Worm (Caenorhabditis elegans) whole organism, mixed stage, embryonic: ENCODE data around the gene srg-67.

Experiments used
- blmp-1 ChIP-seq: fragments of 150-350 bp; optimal IDR thresholded peaks from 2 replicates; lab custom pipeline; 2014; ENCODE audit warnings: missing biosample characterization, missing genetic modification characterization
- drap-1 ChIP-seq: fragments of 200-800 bp; sonication (Bioruptor generic); optimal IDR thresholded peaks from 3 replicates; lab custom pipeline; 2018; ENCODE audit warnings: mild to moderate bottlenecking, missing genetic modification characterization, missing compliant biosample characterization
- mab-5 ChIP-seq: fragments of 150-350 bp; optimal IDR thresholded peaks from 2 replicates; lab custom pipeline; 2014; ENCODE audit warnings: missing biosample characterization, missing genetic modification characterization
- nhr-12 ChIP-seq: fragments of 150-350 bp; optimal IDR thresholded peaks from 2 replicates; lab custom pipeline; 2014; ENCODE audit warnings: missing biosample characterization, missing genetic modification characterization
- sem-2 ChIP-seq: fragments of 200-800 bp; sonication (Bioruptor generic); optimal IDR thresholded peaks from 2 replicates; lab custom pipeline; 2018; ENCODE audit warnings: mild to moderate bottlenecking, missing genetic modification characterization, missing compliant biosample characterization
- snpc-4 ChIP-seq: fragments of 150-350 bp; optimal IDR thresholded peaks from 2 replicates; lab custom pipeline; 2014; ENCODE audit warnings: missing biosample characterization, missing genetic modification characterization
- ztf-11 ChIP-seq: fragments of 150-350 bp; optimal IDR thresholded peaks from 2 replicates; lab custom pipeline; 2014; ENCODE audit warnings: missing biosample characterization, missing genetic modification characterization

- TF ChIP-seq nhr-12 (tag; lab: Kevin White, UChicago) (no peak), snpc-4 (tag; lab: Kevin White, UChicago) (no peak), ztf-11 (no peak), drap-1 (GFP tag; lab: Kevin White, UChicago) (no peak), mab-5 (no peak), sem-2 (GFP tag; lab: Kevin White, UChicago) (no peak), blmp-1 (tag; lab: Kevin White, UChicago) (no peak)
Observed at ce11 chrV:5444037-5444436, 18.8 kb downstream of the srg-67 start.
